Worm (Caenorhabditis elegans): ENCODE results near the gene rif-1.1.

The rif-1.1 gene

ce11 chrIV:17461222-17461707 is at the start of gene rif-1.1:
Gene rif-1.1, minus strand, starts transcription at chrIV:17461272.
- TF ChIP-seq tab-1 (GFP tag; IDR thresholded peaks at IDR 0.05) (no peak), klf-2 (GFP tag; conservative IDR thresholded peaks at IDR 0.05) (no peak), flt-1 (GFP tag; IDR thresholded peaks at IDR 0.05) (no peak), cog-1 (tag; optimal IDR thresholded peaks at IDR 0.05) (no peak), T22C8.4 (GFP tag; IDR thresholded peaks at IDR 0.05) (no peak), ztf-29 (GFP tag; IDR thresholded peaks at IDR 0.05) (no peak)

DNA sequence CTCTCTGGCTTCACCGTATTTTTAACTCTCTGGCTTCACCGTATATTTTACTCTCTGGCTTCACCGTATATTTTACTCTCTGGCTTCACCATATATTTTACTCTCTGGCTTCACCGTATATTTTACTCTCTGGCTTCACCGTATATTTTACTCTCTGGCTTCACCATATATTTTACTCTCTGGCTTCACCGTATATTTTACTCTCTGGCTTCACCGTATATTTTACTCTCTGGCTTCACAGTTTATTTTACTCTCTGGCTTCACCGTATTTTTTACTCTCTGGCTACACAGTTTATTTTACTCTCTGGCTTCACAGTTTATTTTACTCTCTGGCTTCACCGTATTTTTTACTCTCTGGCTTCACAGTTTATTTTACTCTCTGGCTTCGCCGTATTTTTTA is 31.6 kb upstream of the rif-1.1 start:
- 0 out of 2 replicates have a peak, but pooled peaks have one; percentile 10 for TF ChIP-seq klf-2 (GFP tag; conservative IDR thresholded peaks at IDR 0.05)

DNA sequence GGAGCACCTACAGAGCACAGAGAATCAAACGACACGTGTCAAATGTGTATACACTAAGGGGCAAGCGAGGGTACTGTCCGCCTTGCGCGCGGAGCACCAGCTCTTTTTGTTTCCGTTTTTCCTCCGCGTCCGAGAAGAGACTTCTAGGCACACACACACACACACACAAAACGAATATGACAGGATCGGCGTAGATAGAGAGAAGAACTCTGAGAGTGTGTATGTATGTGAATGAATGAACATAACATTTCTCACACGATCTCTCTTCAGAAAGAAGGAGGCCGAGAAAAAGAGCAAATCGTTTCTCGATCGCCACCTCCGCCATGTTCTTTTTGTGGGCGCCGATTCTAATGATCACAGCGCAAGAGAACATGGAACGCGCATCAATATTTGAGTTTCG is 29.6 kb upstream of the rif-1.1 start, which contains the start of gene nas-6:
Gene nas-6 (minus strand): TSS at position 101 of the 400 bp plus-strand sequence.
- TF ChIP-seq tab-1 (GFP tag; IDR thresholded peaks at IDR 0.05): no peak
- TF ChIP-seq ztf-29 (GFP tag; IDR thresholded peaks at IDR 0.05): no peak
- no peak for TF ChIP-seq cog-1 (tag; optimal IDR thresholded peaks at IDR 0.05)

DNA sequence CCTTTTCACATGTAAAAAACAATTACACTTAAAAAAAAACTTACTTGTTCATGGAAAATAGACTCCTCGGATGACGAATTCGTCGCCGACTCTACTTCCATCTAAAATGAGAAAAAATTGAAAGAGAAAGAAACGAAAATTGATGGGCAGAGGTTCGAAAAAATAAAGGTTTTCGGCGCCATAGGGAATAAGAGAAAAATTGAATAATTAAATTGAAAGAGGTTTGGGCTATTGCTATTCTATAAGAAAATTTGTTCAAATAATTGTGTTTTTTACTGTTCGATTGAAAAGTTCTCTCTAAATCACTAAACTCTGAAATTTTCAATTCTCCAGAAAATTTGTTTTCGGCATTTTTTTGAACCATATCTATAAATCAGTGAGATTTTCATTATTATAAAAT is 22.2 kb upstream of the rif-1.1 start, which contains the start of gene rabr-2:
Gene rabr-2 (minus strand): TSS at position 101 of the 400 bp plus-strand sequence.
- TF ChIP-seq ztf-23 (GFP tag; IDR thresholded peaks at IDR 0.05) (no peak), cog-1 (tag; optimal IDR thresholded peaks at IDR 0.05) (no peak), flt-1 (GFP tag; IDR thresholded peaks at IDR 0.05) (no peak), ztf-29 (GFP tag; IDR thresholded peaks at IDR 0.05) (no peak), tab-1 (GFP tag; IDR thresholded peaks at IDR 0.05) (no peak), med-1 (GFP tag; optimal IDR thresholded peaks at IDR 0.05; ENCODE audit: insufficient read depth) (no peak), klf-2 (GFP tag; conservative IDR thresholded peaks at IDR 0.05) (no peak), T22C8.4 (GFP tag; IDR thresholded peaks at IDR 0.05) (no peak)

DNA sequence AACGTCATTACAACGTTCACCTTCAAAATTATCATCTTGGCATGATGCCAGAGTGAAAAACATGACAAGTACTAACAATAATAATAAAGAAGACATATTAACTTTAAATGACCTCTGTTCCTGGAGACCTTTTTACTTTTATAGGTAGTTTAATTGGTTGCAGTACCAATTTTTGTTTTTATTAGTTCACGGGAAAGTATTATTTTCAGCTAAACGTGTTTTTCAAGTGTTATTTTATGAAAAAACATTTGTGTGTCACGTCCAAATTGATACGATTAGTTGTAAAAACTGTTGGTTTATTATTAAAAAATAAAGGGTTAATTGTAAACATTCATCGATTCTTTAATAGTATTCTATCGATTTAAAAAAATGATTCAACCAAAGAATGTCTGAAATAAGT is 14.7 kb upstream of the rif-1.1 start, which contains the start of gene grl-24:
Gene grl-24 (minus strand): TSS at position 101 of the 400 bp plus-strand sequence.
- no peak for TF ChIP-seq tab-1 (GFP tag; IDR thresholded peaks at IDR 0.05)
- no peak for TF ChIP-seq flt-1 (GFP tag; IDR thresholded peaks at IDR 0.05)

DNA sequence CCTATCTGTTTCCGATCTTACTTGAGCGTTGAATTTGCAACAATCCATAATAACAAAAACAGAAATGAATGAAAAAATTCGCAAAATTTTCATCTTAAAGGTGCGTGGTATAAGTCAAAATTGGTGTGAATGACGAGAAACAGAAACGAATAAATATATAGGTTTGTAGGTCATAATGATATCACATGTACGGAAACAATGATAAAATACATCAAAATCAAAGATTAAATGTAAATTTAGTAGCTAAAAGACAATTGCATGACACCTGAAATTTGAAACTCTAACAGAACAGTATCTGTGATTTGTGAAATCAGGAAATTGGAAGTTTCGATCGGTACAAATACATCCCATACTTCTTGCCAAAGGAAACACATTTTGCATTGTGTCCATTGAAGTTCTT is 14.2 kb upstream of the rif-1.1 start, which contains the start of gene F11E6.9:
Gene F11E6.9 (minus strand): TSS at position 101 of the 400 bp plus-strand sequence.
- no peak for TF ChIP-seq ztf-23 (GFP tag; IDR thresholded peaks at IDR 0.05)
- TF ChIP-seq klf-2 (GFP tag; conservative IDR thresholded peaks at IDR 0.05): no peak
- no peak for TF ChIP-seq flt-1 (GFP tag; IDR thresholded peaks at IDR 0.05)
- no peak for TF ChIP-seq T22C8.4 (GFP tag; IDR thresholded peaks at IDR 0.05)
- TF ChIP-seq ztf-29 (GFP tag; IDR thresholded peaks at IDR 0.05): no peak
- TF ChIP-seq med-1 (GFP tag; optimal IDR thresholded peaks at IDR 0.05; ENCODE audit: insufficient read depth): no peak
- no peak for TF ChIP-seq tab-1 (GFP tag; IDR thresholded peaks at IDR 0.05)
- no peak for TF ChIP-seq ref-1 (GFP tag; conservative IDR thresholded peaks at IDR 0.05)
- no peak for TF ChIP-seq cog-1 (tag; optimal IDR thresholded peaks at IDR 0.05)

DNA sequence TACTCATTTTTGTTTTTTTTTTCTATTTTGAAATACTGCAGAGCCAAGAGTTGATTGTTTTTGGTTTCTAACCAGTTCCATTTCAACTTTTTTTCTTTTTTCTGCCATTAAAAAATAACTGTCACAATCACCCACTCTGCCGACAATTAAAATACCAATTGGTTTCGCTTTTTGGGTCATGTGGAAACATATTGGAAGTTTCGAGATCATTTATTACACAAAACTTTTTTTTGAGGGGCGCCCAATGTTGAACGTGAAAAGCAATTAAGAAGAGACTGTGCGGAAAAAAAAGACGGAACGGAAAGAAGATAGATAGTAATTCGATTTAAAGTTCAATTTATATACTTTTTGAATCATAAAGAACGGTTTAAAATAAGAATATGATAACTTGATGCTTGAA is 13.0 kb upstream of the rif-1.1 start:
- TF ChIP-seq cog-1 (tag; optimal IDR thresholded peaks at IDR 0.05) (no peak), T22C8.4 (GFP tag; IDR thresholded peaks at IDR 0.05) (no peak), med-1 (GFP tag; optimal IDR thresholded peaks at IDR 0.05; ENCODE audit: insufficient read depth) (no peak), ztf-29 (GFP tag; IDR thresholded peaks at IDR 0.05) (no peak), flt-1 (GFP tag; IDR thresholded peaks at IDR 0.05) (no peak), ztf-23 (GFP tag; IDR thresholded peaks at IDR 0.05) (no peak), klf-2 (GFP tag; conservative IDR thresholded peaks at IDR 0.05) (no peak)

DNA sequence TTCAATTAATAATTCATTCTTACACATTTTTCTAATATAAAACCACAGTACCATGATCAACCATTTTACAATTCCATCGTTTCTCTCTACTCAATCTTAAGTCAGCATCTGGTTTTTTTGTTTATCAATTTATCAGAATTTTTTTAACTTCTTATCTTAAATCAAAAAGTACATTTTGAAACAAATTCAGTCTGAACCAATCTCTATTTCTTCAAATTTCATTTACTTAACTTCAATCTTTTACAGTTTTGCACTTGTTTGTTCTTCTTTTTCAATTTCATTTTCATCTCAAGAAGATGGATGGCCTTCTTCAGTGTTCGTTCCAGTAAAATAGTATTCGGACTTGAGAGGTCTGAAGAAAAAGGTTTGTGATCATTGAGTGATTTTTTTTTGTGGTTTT is 12.0 kb upstream of the rif-1.1 start, which contains the start of gene gba-3:
Gene gba-3 (plus strand): TSS at position 301 of the 400 bp plus-strand sequence.
- TF ChIP-seq flt-1 (GFP tag; IDR thresholded peaks at IDR 0.05) (no peak), med-1 (GFP tag; optimal IDR thresholded peaks at IDR 0.05; ENCODE audit: insufficient read depth) (no peak), ztf-23 (GFP tag; IDR thresholded peaks at IDR 0.05) (no peak), T22C8.4 (GFP tag; IDR thresholded peaks at IDR 0.05) (no peak), ztf-29 (GFP tag; IDR thresholded peaks at IDR 0.05) (no peak)

DNA sequence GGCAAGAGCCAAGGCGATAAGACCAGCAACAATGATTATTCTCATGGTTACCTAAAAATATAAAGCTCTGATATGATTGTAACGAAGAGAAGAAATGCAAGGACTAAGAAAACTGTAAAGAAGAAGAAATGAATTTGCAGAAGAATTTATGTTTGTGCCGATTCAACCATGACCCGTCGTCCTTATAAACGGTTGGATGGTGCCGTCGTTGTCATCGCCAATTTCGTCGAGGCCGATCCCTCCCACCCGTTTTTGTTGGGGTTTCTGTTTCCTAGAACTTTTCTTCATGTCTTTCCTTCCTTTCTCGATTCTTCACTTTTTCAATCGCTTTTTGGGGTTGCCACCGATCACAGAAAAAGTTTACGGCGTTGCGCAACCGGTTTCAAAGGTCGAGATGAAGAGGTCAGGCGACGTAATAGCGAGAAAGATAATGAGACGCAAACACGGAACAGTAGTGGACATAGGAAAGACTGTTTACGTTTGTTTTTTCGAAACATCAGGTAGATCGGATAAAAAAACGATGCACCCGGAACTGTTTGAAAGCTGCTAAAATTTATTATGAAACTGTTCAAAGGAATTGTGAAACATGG is 10.9 kb upstream of the rif-1.1 start, which contains the start of gene epic-1:
Gene epic-1 (minus strand): TSS at position 51 of the 590 bp plus-strand sequence.
- no peak for TF ChIP-seq med-1 (GFP tag; optimal IDR thresholded peaks at IDR 0.05; ENCODE audit: insufficient read depth)
- TF ChIP-seq ref-1 (GFP tag; conservative IDR thresholded peaks at IDR 0.05): no peak

ce11 chrIV:17470096-17470602 is 9.1 kb upstream of the rif-1.1 start, which contains the start of gene F11E6.4:
Gene F11E6.4, minus strand, starts transcription at chrIV:17470354.
- no peak for TF ChIP-seq flt-1 (GFP tag; IDR thresholded peaks at IDR 0.05)
- TF ChIP-seq ztf-23 (GFP tag; IDR thresholded peaks at IDR 0.05): no peak
- TF ChIP-seq cog-1 (tag; optimal IDR thresholded peaks at IDR 0.05): no peak
- no peak for TF ChIP-seq ztf-29 (GFP tag; IDR thresholded peaks at IDR 0.05)
- no peak for TF ChIP-seq T22C8.4 (GFP tag; IDR thresholded peaks at IDR 0.05)
- TF ChIP-seq ref-1 (GFP tag; conservative IDR thresholded peaks at IDR 0.05): no peak
- TF ChIP-seq klf-2 (GFP tag; conservative IDR thresholded peaks at IDR 0.05): no peak
- no peak for TF ChIP-seq tab-1 (GFP tag; IDR thresholded peaks at IDR 0.05)
- no peak for TF ChIP-seq med-1 (GFP tag; optimal IDR thresholded peaks at IDR 0.05; ENCODE audit: insufficient read depth)

DNA sequence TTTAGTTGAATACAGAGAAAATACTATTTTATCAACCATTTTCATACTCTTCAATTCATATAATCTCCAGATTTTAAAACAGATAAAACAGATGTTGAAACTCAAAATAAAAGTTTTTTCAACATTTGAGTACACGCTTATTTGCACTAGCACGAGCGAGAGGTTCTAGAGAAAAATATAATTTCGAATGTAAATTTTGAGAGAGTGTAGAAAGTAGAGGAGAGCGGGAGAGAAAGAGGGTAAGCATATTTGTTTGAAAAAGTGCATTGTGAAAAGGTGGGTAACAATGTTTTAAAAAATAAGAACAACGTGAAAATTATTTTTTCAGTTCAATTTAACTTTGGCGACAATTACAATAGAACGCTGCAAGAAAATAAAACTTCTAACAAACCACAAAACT is 6.8 kb upstream of the rif-1.1 start:
- TF ChIP-seq ref-1 (GFP tag; conservative IDR thresholded peaks at IDR 0.05) (no peak), med-1 (GFP tag; optimal IDR thresholded peaks at IDR 0.05; ENCODE audit: insufficient read depth) (no peak), T22C8.4 (GFP tag; IDR thresholded peaks at IDR 0.05) (no peak), klf-2 (GFP tag; conservative IDR thresholded peaks at IDR 0.05) (no peak)

All from whole organism, midembryonic.